ENCODE assay signal across 1 fruit fly cellular context in the genomic region with DNA sequence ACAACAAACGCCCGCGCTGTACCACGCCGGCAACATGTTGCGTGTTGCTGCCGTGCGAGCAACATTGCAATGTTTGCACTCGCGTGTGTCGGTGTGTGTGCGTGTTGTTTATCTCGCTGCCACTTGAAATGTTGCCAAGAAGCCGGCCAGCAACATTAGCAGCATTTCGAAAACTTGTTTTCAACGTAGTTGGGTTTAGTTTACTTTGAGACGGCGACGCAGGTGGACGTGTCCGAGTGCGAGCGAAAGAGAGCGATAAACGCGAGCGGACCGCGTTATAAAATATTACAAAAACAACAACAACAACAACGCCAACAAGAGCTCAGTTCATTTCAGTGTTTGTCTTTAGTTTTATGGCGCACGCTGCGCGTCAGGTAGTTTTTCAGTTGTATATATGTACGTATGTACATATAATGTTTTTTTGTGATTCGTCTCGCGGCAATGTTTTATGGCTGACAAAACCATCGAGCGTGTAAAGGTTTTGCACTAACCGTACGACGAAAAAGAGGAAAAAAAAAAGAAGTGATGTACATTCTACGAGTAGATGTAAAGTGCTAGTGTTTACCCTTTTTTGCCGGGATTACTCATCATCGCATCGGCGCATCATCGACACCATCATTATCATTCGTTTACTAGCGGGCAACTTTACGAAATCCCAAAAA.
TF ChIP-seq lines count a peak whose summit lies in the region.

A gene (plus strand): TSS at position 196 of the 662 bp plus-strand sequence.

TF ChIP-seq in whole organism, embryonic, 481 proteins besides CTCF, POLR2A, EP300 and RAD21 (continued from another document and continues in another):
- TF ChIP-seq Oli (tag; optimal IDR thresholded peaks at IDR 0.05; lab: Kevin White, UChicago) (no peak), pan (optimal IDR thresholded peaks at IDR 0.05; lab: Kevin White, UChicago) (no peak), pan (GFP tag; optimal IDR thresholded peaks at IDR 0.05 in 1 of 2, IDR thresholded peaks at IDR 0.05 in 1 of 2) (peak in 1 of 2 experiments; percentile 49), lab (GFP tag; optimal IDR thresholded peaks at IDR 0.05; lab: Kevin White, UChicago) (peak; percentile 74), C15 (GFP tag; IDR thresholded peaks at IDR 0.05; lab: Robert Waterston, UW) (no peak), Nf-YB (GFP tag; optimal IDR thresholded peaks at IDR 0.05; lab: Kevin White, UChicago) (peak; percentile 20), ara (GFP tag; IDR thresholded peaks at IDR 0.05; lab: Robert Waterston, UW) (no peak), gfzf (GFP tag; optimal IDR thresholded peaks at IDR 0.05; lab: Kevin White, UChicago) (no peak), dysf (GFP tag; IDR thresholded peaks at IDR 0.05; lab: Robert Waterston, UW) (no peak; the same call in 2 of the 3 replicates), CG3065 (GFP tag; optimal IDR thresholded peaks at IDR 0.05; lab: Kevin White, UChicago) (no peak), Dip3 (GFP tag; optimal IDR thresholded peaks at IDR 0.05; lab: Kevin White, UChicago) (no peak), CG17829 (tag; optimal IDR thresholded peaks at IDR 0.05; lab: Kevin White, UChicago) (peak; percentile 41), sqz (GFP tag; optimal IDR thresholded peaks at IDR 0.05; lab: Kevin White, UChicago) (peak; percentile 77), CG1647 (GFP tag; optimal IDR thresholded peaks at IDR 0.05; lab: Kevin White, UChicago) (no peak), pho (GFP tag; optimal IDR thresholded peaks at IDR 0.05; lab: Kevin White, UChicago) (no peak), CG6689 (GFP tag; IDR thresholded peaks at IDR 0.05; lab: Robert Waterston, UW) (no peak), Hr3 (GFP tag; optimal IDR thresholded peaks at IDR 0.05; lab: Kevin White, UChicago) (no peak), CG10366 (GFP tag; IDR thresholded peaks at IDR 0.05; lab: Robert Waterston, UW) (no peak), Dek (tag; optimal IDR thresholded peaks at IDR 0.05; lab: Kevin White, UChicago) (peak; percentile 5), CG11398 (GFP tag; optimal IDR thresholded peaks at IDR 0.05; lab: Kevin White, UChicago) (no peak), CG14860 (GFP tag; IDR thresholded peaks at IDR 0.05; lab: Robert Waterston, UW; ENCODE audit: partially characterized antibody) (no peak), CG16815 (GFP tag; optimal IDR thresholded peaks at IDR 0.05; lab: Kevin White, UChicago) (no peak), CG13123 (GFP tag; optimal IDR thresholded peaks at IDR 0.05; lab: Kevin White, UChicago) (no peak), eyg (GFP tag; optimal IDR thresholded peaks at IDR 0.05; lab: Kevin White, UChicago) (peak; percentile 28), emc (GFP tag; optimal IDR thresholded peaks at IDR 0.05; lab: Kevin White, UChicago) (no peak), sob (GFP tag; IDR thresholded peaks at IDR 0.05; lab: Robert Waterston, UW) (peak; percentile 62; the same call in 1 of the 2 replicates), YL-1 (GFP tag; optimal IDR thresholded peaks at IDR 0.05; lab: Kevin White, UChicago) (no peak), H2.0 (GFP tag; IDR thresholded peaks at IDR 0.05; lab: Robert Waterston, UW) (no peak), CG33557 (GFP tag; optimal IDR thresholded peaks at IDR 0.05; lab: Kevin White, UChicago) (no peak), onecut (GFP tag; IDR thresholded peaks at IDR 0.05; lab: Robert Waterston, UW) (peak; percentile 52), sna (GFP tag; IDR thresholded peaks at IDR 0.05; lab: Robert Waterston, UW; ENCODE audit: partially characterized antibody) (peak; percentile 39; the same call in 1 of the 2 replicates), CG4854 (GFP tag; optimal IDR thresholded peaks at IDR 0.05; lab: Kevin White, UChicago) (peak; percentile 36), corto (GFP tag; optimal IDR thresholded peaks at IDR 0.05; lab: Kevin White, UChicago) (no peak), gcm2 (GFP tag; optimal IDR thresholded peaks at IDR 0.05; lab: Kevin White, UChicago) (no peak), Antp (GFP tag; optimal IDR thresholded peaks at IDR 0.05; lab: Kevin White, UChicago) (peak; percentile 23), CG6765 (GFP tag; optimal IDR thresholded peaks at IDR 0.05; lab: Kevin White, UChicago) (peak; percentile 12), CG8765 (GFP tag; IDR thresholded peaks at IDR 0.05; lab: Robert Waterston, UW) (no peak), Mes4 (GFP tag; optimal IDR thresholded peaks at IDR 0.05; lab: Kevin White, UChicago) (no peak), CG12391 (tag; optimal IDR thresholded peaks at IDR 0.05; lab: Kevin White, UChicago) (peak; percentile 15), CG1602 (GFP tag; optimal IDR thresholded peaks at IDR 0.05; lab: Kevin White, UChicago) (no peak), Hsf (GFP tag; optimal IDR thresholded peaks at IDR 0.05; lab: Kevin White, UChicago) (no peak), CG7839 (tag; optimal IDR thresholded peaks at IDR 0.05; lab: Kevin White, UChicago) (peak; percentile 12), br (optimal IDR thresholded peaks at IDR 0.05; lab: Kevin White, UChicago) (no peak), CG11695 (GFP tag; IDR thresholded peaks at IDR 0.05; lab: Robert Waterston, UW) (peak; percentile 33; the same call in 2 of the 3 replicates), Sry-β (GFP tag; optimal IDR thresholded peaks at IDR 0.05; lab: Kevin White, UChicago) (no peak), salm (tag; optimal IDR thresholded peaks at IDR 0.05; lab: Kevin White, UChicago) (peak; percentile 5), ssp (GFP tag; IDR thresholded peaks at IDR 0.05; lab: Robert Waterston, UW) (no peak), crp (GFP tag; optimal IDR thresholded peaks at IDR 0.05; lab: Kevin White, UChicago) (no peak), odd (GFP tag; optimal IDR thresholded peaks at IDR 0.05; lab: Kevin White, UChicago) (peak; percentile 50), CG6175 (GFP tag; IDR thresholded peaks at IDR 0.05; lab: Robert Waterston, UW) (peak; percentile 34; the same call in 1 of the 3 replicates), pb (GFP tag; optimal IDR thresholded peaks at IDR 0.05; lab: Kevin White, UChicago) (peak; percentile 6), inv (GFP tag; IDR thresholded peaks at IDR 0.05; lab: Robert Waterston, UW; ENCODE audit: partially characterized antibody) (0 out of 2 replicates have a peak, but pooled peaks have one; percentile 14), CG8924 (tag; optimal IDR thresholded peaks at IDR 0.05; lab: Kevin White, UChicago) (peak; percentile 67), tgo (GFP tag; IDR thresholded peaks at IDR 0.05; lab: Robert Waterston, UW) (no peak), CG12236 (GFP tag; optimal IDR thresholded peaks at IDR 0.05; lab: Kevin White, UChicago) (peak; percentile 1), otp (GFP tag; IDR thresholded peaks at IDR 0.05; lab: Robert Waterston, UW) (no peak), aop (GFP tag; IDR thresholded peaks at IDR 0.05; lab: Robert Waterston, UW) (no peak), pfk (GFP tag; optimal IDR thresholded peaks at IDR 0.05; lab: Kevin White, UChicago) (no peak), CG11085 (GFP tag; IDR thresholded peaks at IDR 0.05; lab: Robert Waterston, UW) (no peak), CG14710 (tag; optimal IDR thresholded peaks at IDR 0.05; lab: Kevin White, UChicago) (no peak), fd3F (GFP tag; optimal IDR thresholded peaks at IDR 0.05; lab: Kevin White, UChicago) (no peak), ttk (GFP tag; IDR thresholded peaks at IDR 0.05; lab: Robert Waterston, UW) (no peak), ac (GFP tag; optimal IDR thresholded peaks at IDR 0.05; lab: Kevin White, UChicago) (peak; percentile 44), z (GFP tag; IDR thresholded peaks at IDR 0.05; lab: Robert Waterston, UW) (no peak; the same call in 2 of the 3 replicates), jing (GFP tag; optimal IDR thresholded peaks at IDR 0.05; lab: Kevin White, UChicago) (no peak), Elba2 (GFP tag; optimal IDR thresholded peaks at IDR 0.05; lab: Kevin White, UChicago) (no peak), pnt (GFP tag; optimal IDR thresholded peaks at IDR 0.05; lab: Kevin White, UChicago) (peak; percentile 5), HLH4C (GFP tag; IDR thresholded peaks at IDR 0.05; lab: Robert Waterston, UW; ENCODE audit: partially characterized antibody) (0 out of 3 replicates have a peak, but pooled peaks have one; percentile 27), CG6683 (GFP tag; optimal IDR thresholded peaks at IDR 0.05; lab: Kevin White, UChicago) (no peak), CG9727 (GFP tag; optimal IDR thresholded peaks at IDR 0.05; lab: Kevin White, UChicago) (peak; percentile 3), Drgx (GFP tag; IDR thresholded peaks at IDR 0.05; lab: Robert Waterston, UW) (peak; percentile 55; the same call in 1 of the 2 replicates), CG32532 (GFP tag; IDR thresholded peaks at IDR 0.05; lab: Robert Waterston, UW) (no peak), Trl (optimal IDR thresholded peaks at IDR 0.05; lab: Kevin White, UChicago) (no peak), Trl (GFP tag; optimal IDR thresholded peaks at IDR 0.05; lab: Kevin White, UChicago) (peak; percentile 42), chn (GFP tag; optimal IDR thresholded peaks at IDR 0.05; lab: Kevin White, UChicago) (no peak), CG18764 (GFP tag; optimal IDR thresholded peaks at IDR 0.05; lab: Kevin White, UChicago) (no peak), CG31365 (tag; optimal IDR thresholded peaks at IDR 0.05; lab: Kevin White, UChicago) (no peak), caup (GFP tag; optimal IDR thresholded peaks at IDR 0.05; lab: Kevin White, UChicago; ENCODE audit: severe bottlenecking) (peak; percentile 59), cad (GFP tag; optimal IDR thresholded peaks at IDR 0.05; lab: Kevin White, UChicago) (peak; percentile 87), CG43689 (GFP tag; IDR thresholded peaks at IDR 0.05; lab: Robert Waterston, UW) (no peak), CG7928 (GFP tag; optimal IDR thresholded peaks at IDR 0.05; lab: Kevin White, UChicago) (no peak), B-H1 (GFP tag; IDR thresholded peaks at IDR 0.05; lab: Robert Waterston, UW) (no peak; the same call in 2 of the 3 replicates), chinmo (GFP tag; IDR thresholded peaks at IDR 0.05; lab: Robert Waterston, UW; ENCODE audit: partially characterized antibody) (peak; percentile 98), dmrt99B (tag; optimal IDR thresholded peaks at IDR 0.05; lab: Kevin White, UChicago) (peak; percentile 39), CG12942 (GFP tag; optimal IDR thresholded peaks at IDR 0.05; lab: Kevin White, UChicago) (no peak), CG11093 (GFP tag; IDR thresholded peaks at IDR 0.05; lab: Robert Waterston, UW) (no peak), CG4730 (GFP tag; IDR thresholded peaks at IDR 0.05; lab: Robert Waterston, UW) (no peak), CG14441 (GFP tag; IDR thresholded peaks at IDR 0.05; lab: Robert Waterston, UW) (no peak; the same call in 1 of the 2 replicates), CG9215 (GFP tag; IDR thresholded peaks at IDR 0.05; lab: Robert Waterston, UW) (no peak), amos (GFP tag; IDR thresholded peaks at IDR 0.05; lab: Robert Waterston, UW; ENCODE audit: partially characterized antibody) (peak; percentile 43; the same call in 1 of the 2 replicates), kni (GFP tag; optimal IDR thresholded peaks at IDR 0.05; lab: Kevin White, UChicago) (peak; percentile 83), hbn (GFP tag; IDR thresholded peaks at IDR 0.05; lab: Robert Waterston, UW; ENCODE audit: partially characterized antibody) (no peak), CG13624 (GFP tag; optimal IDR thresholded peaks at IDR 0.05; lab: Kevin White, UChicago) (peak; percentile 2), p53 (GFP tag; optimal IDR thresholded peaks at IDR 0.05; lab: Kevin White, UChicago) (no peak), usp (GFP tag; optimal IDR thresholded peaks at IDR 0.05; lab: Kevin White, UChicago) (no peak), CG14965 (GFP tag; optimal IDR thresholded peaks at IDR 0.05; lab: Kevin White, UChicago; ENCODE audit: borderline replicate concordance) (no peak), HLH3B (GFP tag; IDR thresholded peaks at IDR 0.05; lab: Robert Waterston, UW) (peak; percentile 41; the same call in 1 of the 2 replicates), gt (GFP tag; IDR thresholded peaks at IDR 0.05; lab: Robert Waterston, UW) (no peak), peb (GFP tag; IDR thresholded peaks at IDR 0.05; lab: Robert Waterston, UW) (no peak), CG1832 (GFP tag; optimal IDR thresholded peaks at IDR 0.05; lab: Kevin White, UChicago) (no peak), CG17328 (GFP tag; IDR thresholded peaks at IDR 0.05; lab: Robert Waterston, UW) (peak; percentile 48), CG15479 (GFP tag; optimal IDR thresholded peaks at IDR 0.05; lab: Kevin White, UChicago) (peak; percentile 69), NC2β (GFP tag; optimal IDR thresholded peaks at IDR 0.05; lab: Kevin White, UChicago) (peak; percentile 38), esg (GFP tag; conservative IDR thresholded peaks at IDR 0.05; lab: Robert Waterston, UW) (no peak), CG9609 (GFP tag; optimal IDR thresholded peaks at IDR 0.05; lab: Kevin White, UChicago) (no peak), Fer2 (tag; optimal IDR thresholded peaks at IDR 0.05; lab: Kevin White, UChicago) (no peak), sd (tag; optimal IDR thresholded peaks at IDR 0.05; lab: Kevin White, UChicago) (peak; percentile 6), Dfd (GFP tag; optimal IDR thresholded peaks at IDR 0.05; lab: Kevin White, UChicago) (no peak), repo (GFP tag; optimal IDR thresholded peaks at IDR 0.05; lab: Kevin White, UChicago) (peak; percentile 15), Stat92E (GFP tag; optimal IDR thresholded peaks at IDR 0.05; lab: Kevin White, UChicago) (peak in 1 of 3 experiments; percentile 70), jumu (GFP tag; optimal IDR thresholded peaks at IDR 0.05; lab: Kevin White, UChicago) (no peak), CG12155 (GFP tag; optimal IDR thresholded peaks at IDR 0.05; lab: Kevin White, UChicago) (no peak), grau (tag; optimal IDR thresholded peaks at IDR 0.05; lab: Kevin White, UChicago) (peak; percentile 29), CG17912 (GFP tag; optimal IDR thresholded peaks at IDR 0.05; lab: Kevin White, UChicago) (peak; percentile 61), gsb-n (tag; optimal IDR thresholded peaks at IDR 0.05; lab: Kevin White, UChicago) (no peak), ci (GFP tag; IDR thresholded peaks at IDR 0.05; lab: Robert Waterston, UW) (peak; percentile 77; the same call in 2 of the 3 replicates), CG18599 (GFP tag; optimal IDR thresholded peaks at IDR 0.05; lab: Kevin White, UChicago) (peak; percentile 48), Opbp (GFP tag; IDR thresholded peaks at IDR 0.05; lab: Robert Waterston, UW; ENCODE audit: partially characterized antibody) (no peak), nom (GFP tag; optimal IDR thresholded peaks at IDR 0.05; lab: Kevin White, UChicago) (peak; percentile 52), CG1603 (tag; optimal IDR thresholded peaks at IDR 0.05; lab: Kevin White, UChicago) (peak; percentile 39), Jarid2 (GFP tag; optimal IDR thresholded peaks at IDR 0.05; lab: Kevin White, UChicago) (peak; percentile 98), CG11560 (tag; IDR thresholded peaks at IDR 0.05; lab: Robert Waterston, UW) (no peak)
